Worm (Caenorhabditis elegans) whole organism, L4 larva: ENCODE measurements around the gene F07A11.1.
A peak's percentile ranks its signal among the peaks of the same experiment; 100 is the strongest.

Source experiments
- D1046.2 ChIP-seq: fragments of 200-800 bp; sonication (Bioruptor generic); IDR thresholded peaks from 2 replicates; pipeline ENCODE4 v1.3.6; 2022; ENCODE audit warnings: missing genetic modification characterization, missing compliant biosample characterization
- F10B5.3 ChIP-seq: sonication (generic microtip); optimal IDR thresholded peaks from 2 replicates; lab custom pipeline; 2016; ENCODE audit warnings: mild to moderate bottlenecking, missing genetic modification characterization, missing compliant biosample characterization
- F37D6.2 ChIP-seq: sonication (generic microtip); optimal IDR thresholded peaks from 2 replicates; lab custom pipeline; 2016; ENCODE audit warnings: mild to moderate bottlenecking, missing genetic modification characterization, missing compliant biosample characterization
- R02D3.7 ChIP-seq: fragments of 150-350 bp; sonication (generic microtip); optimal IDR thresholded peaks from 3 replicates; lab custom pipeline; 2014; ENCODE audit warnings: missing biosample characterization, missing genetic modification characterization
- T26A8.4 ChIP-seq: fragments of 200-800 bp; sonication (Bioruptor generic); IDR thresholded peaks from 2 replicates; pipeline ENCODE4 v1.3.6; 2022; ENCODE audit warnings: missing genetic modification characterization, missing compliant biosample characterization
- Y105C5A.15 ChIP-seq: fragments of 200-800 bp; sonication (Bioruptor generic); IDR thresholded peaks from 2 replicates; pipeline ENCODE4 v1.3.6; 2022; ENCODE audit warnings: missing genetic modification characterization, missing compliant biosample characterization
- Y48G9A.11 ChIP-seq: fragments of 200-800 bp; sonication (Bioruptor generic); IDR thresholded peaks from 2 replicates; pipeline ENCODE4 v1.3.6; 2022; ENCODE audit warnings: missing genetic modification reagents, missing genetic modification characterization, missing compliant biosample characterization
- Y5F2A.4 ChIP-seq: fragments of 200-800 bp; sonication (Bioruptor generic); optimal IDR thresholded peaks from 2 replicates; lab custom pipeline; 2018; ENCODE audit warnings: mild to moderate bottlenecking, missing genetic modification characterization, missing compliant biosample characterization
- aha-1 ChIP-seq: fragments of 150-350 bp; peaks from one replicate; lab custom pipeline; 2014; ENCODE audit warnings: missing biosample characterization, missing genetic modification characterization
- ama-1 ChIP-seq: fragments of 150-350 bp; optimal IDR thresholded peaks from 2 replicates; lab custom pipeline; 2014; ENCODE audit warnings: inconsistent platforms, mixed read lengths
- attf-4 ChIP-seq: sonication (generic microtip); optimal IDR thresholded peaks from 3 replicates; lab custom pipeline; 2017; ENCODE audit warnings: missing biosample characterization, missing genetic modification characterization
- ceh-82 ChIP-seq: sonication (generic microtip); optimal IDR thresholded peaks from 2 replicates; lab custom pipeline; 2017; ENCODE audit warnings: missing biosample characterization, missing genetic modification characterization
- ctbp-1 ChIP-seq: fragments of 200-800 bp; sonication (Bioruptor generic); IDR thresholded peaks from 2 replicates; pipeline ENCODE4 v1.3.6; 2022; ENCODE audit warnings: missing genetic modification reagents, missing genetic modification characterization, missing compliant biosample characterization
- daf-16 ChIP-seq, 3 experiments: sonication (generic microtip); optimal IDR thresholded peaks; 2 replicates each; lab custom pipeline; 2016 to 2017; ENCODE audit warnings: missing genetic modification characterization in 3 of 3, missing genetic modification reagents in 3 of 3, mild to moderate bottlenecking in 2 of 3, missing compliant biosample characterization in 2 of 3, missing biosample characterization in 1 of 3, moderate library complexity in 1 of 3
- dmd-8 ChIP-seq: fragments of 200-800 bp; sonication (Bioruptor generic); IDR thresholded peaks from 2 replicates; pipeline ENCODE4 v1.3.6; 2022; ENCODE audit warnings: missing genetic modification characterization, missing compliant biosample characterization
- dpl-1 ChIP-seq: fragments of 150-350 bp; optimal IDR thresholded peaks from 2 replicates; lab custom pipeline; 2014; ENCODE audit warnings: missing biosample characterization, missing genetic modification reagents, missing genetic modification characterization
- duxl-1 ChIP-seq: sonication (generic microtip); optimal IDR thresholded peaks from 2 replicates; lab custom pipeline; 2016; ENCODE audit warnings: mild to moderate bottlenecking, missing genetic modification characterization, moderate library complexity, missing compliant biosample characterization; ENCODE audit not compliant: poor library complexity
- fkh-10 ChIP-seq: fragments of 150-350 bp; optimal IDR thresholded peaks from 2 replicates; lab custom pipeline; 2014; ENCODE audit warnings: missing biosample characterization, missing genetic modification reagents, missing genetic modification characterization
- gei-8 ChIP-seq: fragments of 200-800 bp; sonication (Bioruptor generic); optimal IDR thresholded peaks from 2 replicates; lab custom pipeline; 2018; ENCODE audit warnings: mild to moderate bottlenecking, missing genetic modification characterization, missing compliant biosample characterization
- hlh-11 ChIP-seq: fragments of 200-800 bp; sonication (Bioruptor generic); optimal IDR thresholded peaks from 2 replicates; lab custom pipeline; 2018; ENCODE audit warnings: mild to moderate bottlenecking, missing genetic modification characterization, missing compliant biosample characterization
- lim-7 ChIP-seq: fragments of 200-800 bp; sonication (Bioruptor generic); IDR thresholded peaks from 2 replicates; pipeline ENCODE4 v1.3.6; 2022; ENCODE audit warnings: missing genetic modification characterization, missing compliant biosample characterization
- lin-13 ChIP-seq: fragments of 150-350 bp; optimal IDR thresholded peaks from 2 replicates; lab custom pipeline; 2014; ENCODE audit warnings: missing biosample characterization, missing genetic modification reagents, missing genetic modification characterization
- madf-5 ChIP-seq, 2 experiments: fragments of 200-800 bp; sonication (Bioruptor generic); IDR thresholded peaks; 2 replicates each; pipeline ENCODE4 v1.3.6; 2022; ENCODE audit warnings: missing compliant biosample characterization in 2 of 2, missing genetic modification characterization in 2 of 2
- mep-1 ChIP-seq: fragments of 150-350 bp; sonication (generic microtip); optimal IDR thresholded peaks from 3 replicates; lab custom pipeline; 2014; ENCODE audit warnings: missing biosample characterization, missing genetic modification characterization
- mes-2 ChIP-seq: sonication (generic microtip); optimal IDR thresholded peaks from 2 replicates; lab custom pipeline; 2016; ENCODE audit warnings: missing genotype, mild to moderate bottlenecking, missing genetic modification characterization, missing compliant biosample characterization; ENCODE audit not compliant: poor library complexity, severe bottlenecking
- mxl-3 ChIP-seq: fragments of 200-800 bp; sonication (Bioruptor generic); optimal IDR thresholded peaks from 2 replicates; lab custom pipeline; 2018; ENCODE audit warnings: mild to moderate bottlenecking, missing genetic modification characterization, missing compliant biosample characterization
- nhr-10 ChIP-seq: fragments of 150-350 bp; optimal IDR thresholded peaks from 2 replicates; lab custom pipeline; 2014; ENCODE audit warnings: missing biosample characterization, missing genetic modification characterization
- nhr-102 ChIP-seq: sonication (generic microtip); optimal IDR thresholded peaks from 2 replicates; lab custom pipeline; 2016; ENCODE audit warnings: mild to moderate bottlenecking, missing genetic modification characterization, moderate library complexity, missing compliant biosample characterization
- nhr-111 ChIP-seq: fragments of 200-800 bp; sonication (Bioruptor generic); optimal IDR thresholded peaks from 2 replicates; lab custom pipeline; 2018; ENCODE audit warnings: mild to moderate bottlenecking, missing genetic modification characterization, missing compliant biosample characterization
- nhr-25 ChIP-seq: sonication (generic microtip); optimal IDR thresholded peaks from 2 replicates; lab custom pipeline; 2017; ENCODE audit warnings: missing genetic modification characterization, mild to moderate bottlenecking, missing compliant biosample characterization, antibody characterized with exemption, moderate library complexity, borderline replicate concordance; ENCODE audit not compliant: insufficient read depth
- nhr-42 ChIP-seq: fragments of 200-800 bp; sonication (Bioruptor generic); IDR thresholded peaks from 2 replicates; pipeline ENCODE4 v1.3.6; 2022; ENCODE audit warnings: missing genetic modification characterization, missing compliant biosample characterization
- nhr-6 ChIP-seq: fragments of 150-350 bp; optimal IDR thresholded peaks from 2 replicates; lab custom pipeline; 2014; ENCODE audit warnings: missing biosample characterization, missing genetic modification characterization
- nhr-77 ChIP-seq: fragments of 150-350 bp; optimal IDR thresholded peaks from 2 replicates; lab custom pipeline; 2014; ENCODE audit warnings: missing biosample characterization, missing genetic modification characterization
- pqm-1 ChIP-seq: sonication (generic microtip); optimal IDR thresholded peaks from 2 replicates; lab custom pipeline; 2017; ENCODE audit warnings: missing biosample characterization, missing genetic modification characterization
- rbr-2 ChIP-seq: sonication (generic microtip); optimal IDR thresholded peaks from 2 replicates; lab custom pipeline; 2016; ENCODE audit warnings: missing genotype, missing genetic modification characterization, missing compliant biosample characterization
- snpc-1.2 ChIP-seq: fragments of 200-800 bp; sonication (Bioruptor generic); IDR thresholded peaks from 2 replicates; pipeline ENCODE4 v1.3.6; 2022; ENCODE audit warnings: missing genetic modification reagents, missing genetic modification characterization, missing compliant biosample characterization
- spr-3 ChIP-seq: fragments of 200-800 bp; sonication (Bioruptor generic); optimal IDR thresholded peaks from 2 replicates; lab custom pipeline; 2018; ENCODE audit warnings: mild to moderate bottlenecking, missing genetic modification characterization, missing compliant biosample characterization
- tag-97 ChIP-seq: fragments of 200-800 bp; sonication (Bioruptor generic); IDR thresholded peaks from 2 replicates; pipeline ENCODE4 v1.3.6; 2022; ENCODE audit warnings: missing genetic modification characterization, missing compliant biosample characterization
- unc-130 ChIP-seq: sonication (generic microtip); optimal IDR thresholded peaks from 2 replicates; lab custom pipeline; 2016; ENCODE audit warnings: missing genetic modification reagents, missing genetic modification characterization, missing compliant biosample characterization
- unc-39 ChIP-seq: sonication (generic microtip); optimal IDR thresholded peaks from 2 replicates; lab custom pipeline; 2017; ENCODE audit warnings: missing biosample characterization, missing genetic modification characterization
- unc-62 ChIP-seq, 3 experiments: fragments of 150-350 bp in 1 of 3; sonication (generic microtip); optimal IDR thresholded peaks in 2 of 3; peaks in 1 of 3; 1 replicate in 1 of 3; 2 replicates in 2 of 3; lab custom pipeline; 2014 to 2017; ENCODE audit warnings: missing biosample characterization in 3 of 3, missing genetic modification characterization in 3 of 3, missing genetic modification reagents in 3 of 3, missing genotype in 1 of 3
- vab-7 ChIP-seq: fragments of 200-800 bp; sonication (Bioruptor generic); IDR thresholded peaks from 2 replicates; pipeline ENCODE4 v1.3.6; 2022; ENCODE audit warnings: missing genetic modification reagents, missing genetic modification characterization, missing compliant biosample characterization
- zag-1 ChIP-seq: fragments of 150-350 bp; optimal IDR thresholded peaks from 2 replicates; lab custom pipeline; 2014; ENCODE audit warnings: missing biosample characterization, missing genetic modification characterization
- zfp-2 ChIP-seq: sonication (generic microtip); optimal IDR thresholded peaks from 2 replicates; lab custom pipeline; 2016; ENCODE audit warnings: mild to moderate bottlenecking, missing genetic modification characterization, missing compliant biosample characterization
- ztf-7 ChIP-seq: fragments of 150-350 bp; optimal IDR thresholded peaks from 2 replicates; lab custom pipeline; 2014; ENCODE audit warnings: missing biosample characterization, missing genetic modification characterization

The F07A11.1 gene

ce11 chrII:11617715-11618114, 25.8 kb upstream of the F07A11.1 start (continued):
- TF ChIP-seq dmd-8 (GFP tag; lab: Robert Waterston, UW) (no peak), Y105C5A.15 (GFP tag; lab: Robert Waterston, UW) (no peak), gei-8 (no peak), daf-16 (GFP tag; optimal IDR thresholded peaks at IDR 0.05; lab: Kevin White, UChicago) (no peak), daf-16 (tag; optimal IDR thresholded peaks at IDR 0.05; lab: Kevin White, UChicago) (peak; percentile 33), vab-7 (GFP tag; lab: Robert Waterston, UW) (no peak), unc-62 (GFP tag; optimal IDR thresholded peaks at IDR 0.05 in 1 of 2; lab: Kevin White, UChicago) (peak in 1 of 2 experiments; percentile 13), unc-62 (tag; optimal IDR thresholded peaks at IDR 0.05; lab: Kevin White, UChicago) (no peak), zag-1 (no peak), ctbp-1 (GFP tag; lab: Robert Waterston, UW) (no peak), hlh-11 (tag; lab: Kevin White, UChicago) (peak; percentile 60), ztf-7 (tag; lab: Kevin White, UChicago) (no peak), madf-5 (GFP tag; IDR thresholded peaks at IDR 0.05; lab: Robert Waterston, UW) (no peak), unc-130 (GFP tag; lab: Kevin White, UChicago) (no peak), Y5F2A.4 (no peak), fkh-10 (GFP tag; lab: Kevin White, UChicago) (no peak), nhr-42 (no peak), nhr-25 (tag; lab: Kevin White, UChicago) (peak; percentile 88), nhr-111 (GFP tag; lab: Kevin White, UChicago) (no peak), unc-39 (tag; lab: Kevin White, UChicago) (no peak), ceh-82 (tag; lab: Kevin White, UChicago) (no peak), pqm-1 (tag; lab: Kevin White, UChicago) (no peak), lim-7 (GFP tag; lab: Robert Waterston, UW) (no peak), dpl-1 (GFP tag; lab: Kevin White, UChicago) (no peak), F37D6.2 (tag; lab: Kevin White, UChicago) (no peak), Y48G9A.11 (GFP tag; lab: Robert Waterston, UW) (no peak), nhr-6 (tag; lab: Kevin White, UChicago) (no peak), tag-97 (GFP tag; lab: Robert Waterston, UW) (no peak)

ce11 chrII:11616333-11616942, 24.5 kb upstream of the F07A11.1 start:
- TF ChIP-seq spr-3: no peak
- no peak for TF ChIP-seq dpl-1 (GFP tag; lab: Kevin White, UChicago)
- TF ChIP-seq aha-1 (tag; lab: Kevin White, UChicago): peak; percentile 25
- no peak for TF ChIP-seq D1046.2
- TF ChIP-seq R02D3.7 (tag; lab: Kevin White, UChicago): no peak
- TF ChIP-seq snpc-1.2: 0 out of 2 replicates have a peak, but pooled peaks have one; percentile 32
- TF ChIP-seq unc-62 (GFP tag; optimal IDR thresholded peaks at IDR 0.05 in 1 of 2; lab: Kevin White, UChicago): peak in 1 of 2 experiments; percentile 97
- TF ChIP-seq unc-62 (tag; optimal IDR thresholded peaks at IDR 0.05; lab: Kevin White, UChicago): no peak
- no peak for TF ChIP-seq mxl-3
- no peak for TF ChIP-seq nhr-77

- TF ChIP-seq attf-4 (tag; lab: Kevin White, UChicago) (no peak), ama-1 (peak; percentile 54), fkh-10 (GFP tag; lab: Kevin White, UChicago) (no peak), lin-13 (GFP tag; lab: Kevin White, UChicago) (no peak), nhr-10 (tag; lab: Kevin White, UChicago) (peak; percentile 28), nhr-102 (tag; lab: Kevin White, UChicago) (peak; percentile 57), aha-1 (tag; lab: Kevin White, UChicago) (peak; percentile 95), zfp-2 (no peak), mes-2 (tag; lab: Kevin White, UChicago) (peak; percentile 21), F37D6.2 (tag; lab: Kevin White, UChicago) (peak; percentile 17), F10B5.3 (peak; percentile 5), daf-16 (GFP tag; optimal IDR thresholded peaks at IDR 0.05; lab: Kevin White, UChicago) (peak in 1 of 2 experiments; percentile 60), daf-16 (tag; optimal IDR thresholded peaks at IDR 0.05; lab: Kevin White, UChicago) (peak; percentile 18), rbr-2 (tag; lab: Kevin White, UChicago) (peak; percentile 12), mep-1 (peak; percentile 61), duxl-1 (tag; lab: Kevin White, UChicago) (peak; percentile 18), T26A8.4 (GFP tag; lab: Robert Waterston, UW) (peak; percentile 50; the same call in 1 of the 2 replicates), unc-62 (GFP tag; optimal IDR thresholded peaks at IDR 0.05 in 1 of 2; lab: Kevin White, UChicago) (peak in 1 of 2 experiments; percentile 47), unc-62 (tag; optimal IDR thresholded peaks at IDR 0.05; lab: Kevin White, UChicago) (no peak)
Measured at ce11 chrII:11614103-11614857, 22.4 kb upstream of the F07A11.1 start.
